Worm (Caenorhabditis elegans): ENCODE results near the gene Y5H2B.3.
A peak's percentile ranks its signal among the peaks of the same experiment; 100 is the strongest.

The Y5H2B.3 gene

DNA sequence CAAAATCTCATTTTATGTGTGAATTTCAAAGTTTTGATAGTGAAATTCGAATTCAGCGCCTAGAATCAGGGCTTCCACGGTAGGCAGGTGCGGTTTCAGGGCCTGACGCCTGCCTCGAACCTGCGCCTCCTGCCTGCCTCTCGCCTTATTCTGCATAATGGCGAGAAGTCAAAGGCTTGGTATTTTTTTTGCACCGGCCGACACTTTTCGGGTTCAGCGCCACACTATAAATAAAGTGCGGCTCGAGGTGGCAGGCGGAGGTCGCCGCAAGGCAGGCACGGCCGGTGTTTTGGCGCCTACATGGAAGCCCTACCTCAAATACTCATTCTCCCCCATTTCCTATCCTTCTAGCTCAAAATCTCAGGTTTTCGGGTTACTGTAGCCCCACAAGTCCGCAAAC, 12.3 kb downstream of the Y5H2B.3 start:
- TF ChIP-seq egl-43 (GFP tag; IDR thresholded peaks at IDR 0.05) (0 out of 2 replicates have a peak, but pooled peaks have one; percentile 3), zag-1 (tag; optimal IDR thresholded peaks at IDR 0.05) (no peak), set-16 (GFP tag; IDR thresholded peaks at IDR 0.05) (peak; percentile 69; the same call in 1 of the 2 replicates)

DNA sequence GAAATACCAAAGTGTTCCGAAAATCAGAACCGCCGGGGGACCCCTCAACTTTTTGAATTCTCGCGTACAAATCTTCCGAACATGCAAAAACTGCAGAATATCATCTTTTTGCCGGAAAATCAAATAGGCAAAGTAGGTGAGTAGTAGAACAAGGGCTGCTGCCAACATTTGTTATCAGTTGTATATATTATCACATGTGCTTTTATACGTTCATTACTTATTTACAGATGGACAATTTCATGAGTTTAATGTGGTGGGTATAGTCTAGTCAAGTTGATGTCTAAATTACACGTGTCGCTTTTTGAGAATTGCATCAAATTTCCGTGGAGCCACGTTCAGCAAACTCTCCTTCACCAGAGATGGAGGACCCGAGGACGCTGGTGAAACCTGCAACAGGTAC, 13.1 kb downstream of the Y5H2B.3 start, which contains the start of gene cyp-32B1:
cyp-32B1 (minus strand) TSS at position 176 of the 400 bp plus-strand sequence.
- TF ChIP-seq php-3 (GFP tag; IDR thresholded peaks at IDR 0.05) (0 out of 2 replicates have a peak, but pooled peaks have one; percentile 35), ceh-20 (GFP tag; IDR thresholded peaks at IDR 0.05) (no peak), nhr-28 (tag; optimal IDR thresholded peaks at IDR 0.05) (peak; percentile 37), pqm-1 (tag; optimal IDR thresholded peaks at IDR 0.05) (peak; percentile 29), dmd-6 (GFP tag; IDR thresholded peaks at IDR 0.05) (peak; percentile 50; the same call in 1 of the 2 replicates), arid-1 (GFP tag; conservative IDR thresholded peaks at IDR 0.05) (no peak), daf-16 (GFP tag; optimal IDR thresholded peaks at IDR 0.05) (no peak), daf-16 (tag; optimal IDR thresholded peaks at IDR 0.05) (peak; percentile 67), hlh-11 (tag; optimal IDR thresholded peaks at IDR 0.05) (peak; percentile 2), Y105C5A.15 (GFP tag; IDR thresholded peaks at IDR 0.05) (no peak), mdl-1 (tag; optimal IDR thresholded peaks at IDR 0.05) (peak in 1 of 2 experiments; percentile 15), dve-1 (tag; optimal IDR thresholded peaks at IDR 0.05; ENCODE audit: insufficient read depth) (peak; percentile 52)

DNA sequence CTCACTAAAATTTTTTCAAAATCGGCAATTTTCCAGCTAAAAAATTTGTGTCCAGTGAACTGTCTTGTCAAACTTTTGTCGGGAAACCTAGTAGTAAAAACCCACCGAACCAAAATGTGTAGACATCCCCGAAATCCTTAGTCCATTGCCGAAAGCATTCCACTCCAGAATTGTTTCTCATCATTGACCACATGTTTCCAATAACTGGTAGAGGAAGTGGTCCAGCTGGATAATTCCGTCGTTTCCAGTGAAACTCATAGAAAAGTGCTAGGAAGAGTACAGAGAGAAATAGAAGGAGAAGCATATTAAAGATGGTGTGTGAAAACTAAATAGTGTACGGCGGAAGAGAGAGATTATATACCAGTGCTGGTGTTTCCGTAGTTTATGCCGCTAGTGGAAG, 16.0 kb downstream of the Y5H2B.3 start, which contains the start of gene cyp-33C12:
cyp-33C12 (minus strand) TSS at position 321 of the 400 bp plus-strand sequence.
- TF ChIP-seq fos-1 (tag; optimal IDR thresholded peaks at IDR 0.05) = no peak
- TF ChIP-seq tag-97 (GFP tag; IDR thresholded peaks at IDR 0.05) = no peak
- TF ChIP-seq daf-8 (GFP tag; IDR thresholded peaks at IDR 0.05) = no peak

DNA sequence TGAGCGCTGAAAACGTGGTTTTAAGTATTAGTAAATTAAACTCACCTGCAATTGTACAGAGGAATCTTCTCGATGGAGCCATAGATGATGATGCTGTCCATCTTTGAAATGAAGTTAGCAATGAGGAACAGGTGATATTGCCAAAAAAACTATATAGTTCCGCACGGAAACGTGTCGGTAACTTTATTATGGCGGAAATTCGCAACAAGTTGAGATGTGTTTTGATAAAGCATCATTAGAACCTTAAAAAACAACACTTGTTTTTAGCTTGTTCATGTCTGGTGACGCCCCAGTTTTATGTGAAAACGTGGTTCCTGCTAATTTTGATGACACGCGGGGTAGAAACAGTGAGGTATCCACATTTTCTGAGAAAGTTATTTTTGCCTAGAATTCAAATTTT, 18.1 kb downstream of the Y5H2B.3 start, which contains the start of gene srt-40:
srt-40 (minus strand) TSS at position 101 of the 400 bp plus-strand sequence.
- TF ChIP-seq lin-29 (GFP tag; IDR thresholded peaks at IDR 0.05) = no peak
- TF ChIP-seq nhr-41 (GFP tag; IDR thresholded peaks at IDR 0.05) = no peak
- TF ChIP-seq snpc-4 (tag; optimal IDR thresholded peaks at IDR 0.05) = no peak
- TF ChIP-seq dve-1 (tag; optimal IDR thresholded peaks at IDR 0.05; ENCODE audit: insufficient read depth) = no peak

DNA sequence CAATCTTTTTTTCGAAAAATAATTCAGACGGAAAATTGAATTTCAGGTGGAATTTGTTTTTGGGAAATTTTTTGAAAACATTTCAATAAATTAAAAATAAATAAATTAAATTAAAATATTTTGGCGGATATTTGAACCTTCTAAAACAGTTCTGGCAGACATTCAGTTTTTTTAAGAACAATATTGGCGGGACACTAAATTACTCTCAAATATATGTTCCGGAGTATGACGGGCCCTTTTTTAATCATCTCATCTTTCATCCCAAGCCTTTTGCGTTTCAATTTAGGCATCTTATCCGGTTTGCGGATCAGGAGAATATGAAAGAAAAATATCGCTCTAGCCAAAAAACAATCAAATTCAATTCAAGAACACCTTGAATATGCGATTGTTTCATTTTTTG, 18.7 kb downstream of the Y5H2B.3 start, which contains the start of gene svh-11:
svh-11 (plus strand) TSS at position 301 of the 400 bp plus-strand sequence.
- TF ChIP-seq F37D6.2 (tag; optimal IDR thresholded peaks at IDR 0.05) (no peak), duxl-1 (tag; optimal IDR thresholded peaks at IDR 0.05; ENCODE audit: poor library complexity) (no peak), zip-11 (GFP tag; IDR thresholded peaks at IDR 0.05) (no peak), pqm-1 (tag; optimal IDR thresholded peaks at IDR 0.05) (no peak), ztf-11 (tag; optimal IDR thresholded peaks at IDR 0.05) (no peak), unc-62 (GFP tag; optimal IDR thresholded peaks at IDR 0.05 in 1 of 2) (no peak), unc-62 (tag; optimal IDR thresholded peaks at IDR 0.05) (no peak), aha-1 (tag) (no peak), tra-1 (GFP tag; IDR thresholded peaks at IDR 0.05) (no peak), dmd-8 (GFP tag; IDR thresholded peaks at IDR 0.05) (no peak), nhr-28 (tag; optimal IDR thresholded peaks at IDR 0.05) (no peak), lim-7 (GFP tag; IDR thresholded peaks at IDR 0.05) (no peak)

DNA sequence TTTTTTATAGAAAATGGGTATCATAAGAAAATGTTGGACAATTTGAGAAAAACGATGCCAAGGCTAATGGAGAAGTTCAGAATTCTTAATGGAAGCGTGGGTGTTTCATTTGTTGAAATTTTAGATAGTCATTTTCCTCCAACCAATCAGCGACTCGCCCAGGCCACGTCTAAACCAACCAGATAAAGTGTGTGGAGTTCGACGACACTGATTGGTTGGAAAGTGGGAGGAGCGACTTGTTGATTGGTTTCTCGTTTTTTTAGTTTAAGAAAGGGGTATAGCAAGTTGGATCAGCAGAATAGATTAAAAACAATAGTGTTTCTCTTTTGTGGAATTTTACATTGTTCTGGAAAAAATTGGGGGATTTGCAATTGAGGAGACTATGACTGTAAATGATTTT, 19.4 kb downstream of the Y5H2B.3 start:
- TF ChIP-seq egl-27 (tag; optimal IDR thresholded peaks at IDR 0.05) = no peak
- no peak for TF ChIP-seq cey-2 (tag; optimal IDR thresholded peaks at IDR 0.05; ENCODE audit: borderline replicate concordance, insufficient read depth)
- TF ChIP-seq madf-5 (GFP tag; IDR thresholded peaks at IDR 0.05) = no peak
- TF ChIP-seq aha-1 (tag) = no peak
- no peak for TF ChIP-seq hlh-11 (tag; optimal IDR thresholded peaks at IDR 0.05)
- no peak for TF ChIP-seq saeg-2 (GFP tag; IDR thresholded peaks at IDR 0.05)
- no peak for TF ChIP-seq F26F4.8 (GFP tag; conservative IDR thresholded peaks at IDR 0.05)
- no peak for TF ChIP-seq nhr-237 (tag; optimal IDR thresholded peaks at IDR 0.05)
- no peak for TF ChIP-seq hmg-1.1 (GFP tag; IDR thresholded peaks at IDR 0.05)
- TF ChIP-seq mdt-29 (GFP tag; IDR thresholded peaks at IDR 0.05) = no peak
- TF ChIP-seq snpc-4 (tag; optimal IDR thresholded peaks at IDR 0.05) = no peak
- TF ChIP-seq nhr-48 (tag; optimal IDR thresholded peaks at IDR 0.05) = no peak
- TF ChIP-seq lim-7 (GFP tag; IDR thresholded peaks at IDR 0.05) = no peak
- TF ChIP-seq sdz-12 (GFP tag; optimal IDR thresholded peaks at IDR 0.05) = no peak
